Fruit fly (Drosophila melanogaster) S2 (cell line): ENCODE results near the gene CG13360.

ENCODE experiments used
- CG8478 ChIP-seq: fragments of >200 bp; optimal IDR thresholded peaks from 2 replicates; lab custom pipeline; 2018
- CTCF ChIP-seq, 2 experiments: fragments of >200 bp; optimal IDR thresholded peaks; 2 replicates each; lab custom pipeline; 2018

CG13360 gene

DNA sequence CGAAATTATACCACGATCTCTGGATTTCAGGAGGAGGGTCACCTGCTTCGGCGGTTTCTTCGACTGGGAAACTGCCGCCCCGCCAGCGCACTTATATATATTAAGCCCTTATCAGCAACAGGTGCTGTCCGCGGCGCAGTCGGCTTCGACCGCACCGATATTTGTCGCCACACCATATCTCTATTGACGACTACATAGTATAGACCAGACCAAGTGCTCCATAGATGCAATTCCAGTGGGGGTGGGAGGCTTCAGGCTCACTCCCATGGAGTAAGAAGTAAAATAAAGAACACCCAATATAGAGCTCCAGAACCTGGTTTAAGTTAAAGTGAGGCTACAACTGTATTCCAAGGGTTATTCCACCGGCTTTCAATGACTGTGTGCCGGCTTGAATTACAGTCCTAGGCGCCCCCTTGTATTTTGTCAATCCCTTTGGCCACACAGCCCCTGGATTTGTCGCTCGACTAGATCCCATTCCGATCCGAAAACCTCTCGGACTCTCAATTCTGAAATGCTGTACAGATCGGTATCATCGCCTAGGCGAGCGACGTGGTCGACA lies at the start of gene CG13360:
TSS of gene CG13360 (minus strand) at position 51 of the 559 bp plus-strand sequence.
- TF ChIP-seq CTCF (optimal IDR thresholded peaks at IDR 0.05; lab: Kevin White, UChicago), result no peak
- no peak for TF ChIP-seq CG8478

dm6 chrX:838012-838411 lies 48.1 kb upstream of the CG13360 start:
- TF ChIP-seq CG8478, result no peak
- no peak for TF ChIP-seq CTCF (optimal IDR thresholded peaks at IDR 0.05; lab: Kevin White, UChicago)

DNA sequence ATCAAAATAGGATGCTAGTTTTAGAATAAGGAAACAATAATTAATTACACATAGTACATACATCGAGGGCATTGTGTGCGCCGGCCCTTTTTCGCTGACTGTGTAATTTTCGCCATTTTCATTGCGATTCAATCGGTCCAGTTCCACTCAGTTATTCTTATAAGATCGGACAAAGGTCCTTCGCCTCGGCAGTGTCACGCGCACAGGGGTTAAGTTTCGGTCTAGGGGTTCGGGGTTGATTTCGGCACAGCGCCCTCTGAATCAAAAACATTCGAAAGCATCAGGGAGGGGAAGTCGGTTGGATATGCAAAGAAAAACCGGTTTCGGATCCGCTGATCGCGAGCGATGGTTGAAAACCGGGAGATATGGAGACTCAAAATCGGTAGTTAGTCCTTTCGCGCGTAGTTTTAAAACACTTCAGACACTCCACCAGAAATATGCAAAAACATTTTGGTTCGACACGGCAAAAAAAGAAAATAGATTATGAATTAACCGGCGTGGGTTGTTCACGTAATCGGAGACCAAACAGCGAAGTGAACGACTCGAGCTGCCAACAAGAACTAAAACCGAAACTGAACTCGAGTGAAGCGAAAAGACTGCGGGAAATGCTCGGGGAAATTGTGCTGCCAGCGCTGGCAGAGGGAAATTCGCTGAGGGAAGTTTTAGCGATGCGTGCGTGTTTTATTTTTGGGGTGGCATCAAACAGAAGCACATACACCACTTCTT lies 46.2 kb upstream of the CG13360 start:
- TF ChIP-seq CG8478 (no peak), CTCF (optimal IDR thresholded peaks at IDR 0.05; lab: Kevin White, UChicago) (no peak)

DNA sequence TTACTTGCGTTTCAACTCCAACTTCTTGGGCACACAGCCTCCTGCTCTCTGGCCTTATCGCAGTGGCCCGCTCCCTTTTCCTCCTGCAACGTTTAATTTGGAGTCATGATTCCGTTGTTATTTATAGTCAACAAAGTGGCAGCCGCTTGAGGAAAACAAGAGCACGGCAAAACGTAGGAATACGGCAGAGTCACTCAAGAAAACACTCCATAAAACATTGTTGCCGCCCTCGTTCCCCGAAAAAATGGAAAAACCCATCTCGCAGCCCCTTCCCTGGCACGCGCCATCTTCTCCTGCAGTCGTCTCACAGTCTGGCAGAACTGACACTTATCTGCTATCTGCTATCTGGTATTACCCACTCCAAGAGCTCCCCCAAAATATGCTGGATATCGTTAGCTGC lies 35.1 kb upstream of the CG13360 start:
- no peak for TF ChIP-seq CTCF (optimal IDR thresholded peaks at IDR 0.05; lab: Kevin White, UChicago)
- TF ChIP-seq CG8478, result no peak

dm6 chrX:805907-806306 lies 16.0 kb upstream of the CG13360 start, which contains the start of gene Sec22:
Gene Sec22 (plus strand): TSS chrX:806076.
- TF ChIP-seq CG8478 (no peak), CTCF (optimal IDR thresholded peaks at IDR 0.05; lab: Kevin White, UChicago) (no peak)

DNA sequence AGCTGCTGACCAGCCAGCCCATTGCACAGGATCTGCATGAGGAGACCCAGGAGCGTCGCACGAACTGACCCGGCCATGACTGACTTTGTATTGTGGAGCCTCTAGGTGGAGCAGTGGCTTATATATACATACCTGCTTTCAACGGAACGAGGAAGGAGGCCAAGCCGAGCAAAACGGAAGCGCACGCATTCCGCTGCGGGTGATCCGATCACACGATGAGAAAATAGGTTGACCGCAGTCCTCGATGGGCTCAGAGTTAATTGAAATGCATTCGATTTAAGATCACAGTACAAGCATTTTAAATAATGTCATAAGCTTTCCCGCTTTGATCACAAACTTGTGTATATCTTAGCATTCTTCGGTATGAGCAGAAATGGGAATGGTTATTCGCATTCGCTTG lies 14.9 kb upstream of the CG13360 start, which contains the start of gene CG13358:
TSS of gene CG13358 (minus strand) at position 101 of the 400 bp plus-strand sequence.
- no peak for TF ChIP-seq CTCF (optimal IDR thresholded peaks at IDR 0.05; lab: Kevin White, UChicago)
- no peak for TF ChIP-seq CG8478

DNA sequence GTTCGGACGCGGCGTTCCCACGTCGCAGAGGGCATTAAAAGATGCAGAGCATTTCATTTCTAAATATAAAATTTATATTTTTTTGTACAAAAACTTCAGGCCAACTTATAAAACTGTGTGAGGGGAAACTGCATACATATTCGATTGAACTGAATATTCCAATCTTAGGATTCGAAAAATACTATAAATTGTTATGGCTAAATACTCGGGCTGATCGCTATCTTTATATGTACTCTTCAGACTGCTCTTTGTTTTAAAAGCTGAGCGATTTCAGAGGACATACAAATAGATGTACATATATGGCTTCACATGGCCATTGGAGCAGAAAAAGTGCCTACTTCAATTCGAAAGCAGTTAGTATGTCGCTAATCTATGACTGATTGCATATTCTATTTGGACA lies 13.5 kb upstream of the CG13360 start, which contains the start of gene CG13359:
TSS of gene CG13359 (minus strand) at position 101 of the 400 bp plus-strand sequence.
- no peak for TF ChIP-seq CTCF (optimal IDR thresholded peaks at IDR 0.05; lab: Kevin White, UChicago)
- no peak for TF ChIP-seq CG8478

- no peak for TF ChIP-seq CG8478
- no peak for TF ChIP-seq CTCF (optimal IDR thresholded peaks at IDR 0.05; lab: Kevin White, UChicago)
Observed at dm6 chrX:801157-801872, 11.4 kb upstream of the CG13360 start, which contains the start of gene Rbf. Gene Rbf (minus strand): TSS chrX:801479.

dm6 chrX:796397-796989 lies 6.6 kb upstream of the CG13360 start:
- TF ChIP-seq CG8478 (no peak), CTCF (optimal IDR thresholded peaks at IDR 0.05; lab: Kevin White, UChicago) (no peak)

DNA sequence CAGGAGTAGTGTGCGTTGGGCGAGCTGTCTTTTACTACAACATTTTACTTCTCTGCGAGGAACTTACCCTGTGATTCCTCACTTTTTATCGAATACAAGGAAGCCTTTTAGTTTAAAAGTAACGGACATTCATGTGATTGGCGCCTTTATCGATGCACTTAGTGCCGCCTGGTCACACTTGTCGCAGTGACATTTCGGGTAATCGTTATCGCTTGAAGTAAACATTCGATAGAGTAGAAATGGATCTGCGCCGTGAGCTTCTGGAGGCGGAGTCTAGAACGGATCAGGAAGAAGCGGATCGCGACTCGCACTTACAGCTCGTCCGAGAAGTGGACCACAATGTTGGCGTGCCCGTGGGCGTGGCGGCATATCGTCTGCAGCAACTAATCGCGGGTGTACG lies 3.0 kb upstream of the CG13360 start, which contains the start of gene CG16989:
TSS of gene CG16989 (plus strand) at position 225 of the 400 bp plus-strand sequence.
- TF ChIP-seq CTCF (optimal IDR thresholded peaks at IDR 0.05; lab: Kevin White, UChicago) (peak in 1 of 2 experiments; percentile 22), CG8478 (no peak)

DNA sequence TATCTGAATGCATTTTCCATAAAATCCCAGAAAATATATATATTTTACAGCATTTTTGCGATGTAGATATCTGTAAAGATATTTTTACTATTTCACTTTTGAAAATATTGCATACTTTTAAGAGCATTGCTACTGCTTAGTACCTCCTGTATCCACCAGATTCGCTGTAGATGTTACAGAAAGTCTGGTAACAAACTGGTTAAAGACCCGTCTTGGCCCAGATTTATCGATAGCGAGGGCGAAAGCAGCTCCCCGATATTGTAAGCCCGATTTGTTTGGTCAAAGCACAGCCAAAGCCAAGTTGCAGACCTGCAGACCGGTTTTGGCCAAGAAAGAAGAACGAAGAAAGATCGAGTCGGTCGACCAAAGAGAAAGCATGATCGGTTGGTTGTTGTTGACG lies 5.4 kb downstream of the CG13360 start, which contains the start of gene tw:
TSS of gene tw (plus strand) at position 291 of the 400 bp plus-strand sequence.
- TF ChIP-seq CG8478 (no peak), CTCF (optimal IDR thresholded peaks at IDR 0.05; lab: Kevin White, UChicago) (peak; percentile 82 to 87)

- no peak for TF ChIP-seq CTCF (optimal IDR thresholded peaks at IDR 0.05; lab: Kevin White, UChicago)
- no peak for TF ChIP-seq CG8478
Observed at dm6 chrX:779344-779743, 10.5 kb downstream of the CG13360 start.

- TF ChIP-seq CG8478, result no peak
- no peak for TF ChIP-seq CTCF (optimal IDR thresholded peaks at IDR 0.05; lab: Kevin White, UChicago)
Observed at dm6 chrX:775184-775583, 14.7 kb downstream of the CG13360 start.

dm6 chrX:774160-774700 lies 15.7 kb downstream of the CG13360 start:
- TF ChIP-seq CG8478 (no peak), CTCF (optimal IDR thresholded peaks at IDR 0.05; lab: Kevin White, UChicago) (no peak)
